Worm (Caenorhabditis elegans) whole organism, early embryonic: ENCODE results near the gene F56D6.8.

Experiments
- B0310.2 ChIP-seq: sonication (generic microtip); optimal IDR thresholded peaks from 2 replicates; lab custom pipeline; 2016; ENCODE audit warnings: mild to moderate bottlenecking, missing genetic modification characterization, missing compliant biosample characterization
- F13C5.2 ChIP-seq: sonication (generic microtip); optimal IDR thresholded peaks from 2 replicates; lab custom pipeline; 2017; ENCODE audit warnings: mild to moderate bottlenecking, missing genetic modification characterization, inconsistent platforms, missing compliant biosample characterization
- ama-1 ChIP-seq: fragments of 150-350 bp; optimal IDR thresholded peaks from 2 replicates; lab custom pipeline; 2014
- ceh-13 ChIP-seq: fragments of 200-800 bp; sonication (Bioruptor generic); optimal IDR thresholded peaks from 2 replicates; lab custom pipeline; 2018; ENCODE audit warnings: mild to moderate bottlenecking, missing genetic modification characterization, missing compliant biosample characterization
- ceh-36 ChIP-seq: sonication (generic microtip); optimal IDR thresholded peaks from 2 replicates; lab custom pipeline; 2016; ENCODE audit warnings: missing genetic modification characterization, inconsistent platforms, missing compliant biosample characterization
- ets-7 ChIP-seq: sonication (generic microtip); optimal IDR thresholded peaks from 2 replicates; lab custom pipeline; 2016; ENCODE audit warnings: missing genotype, missing genetic modification characterization, missing compliant biosample characterization
- flt-1 ChIP-seq: fragments of 200-800 bp; sonication (Bioruptor generic); IDR thresholded peaks from 2 replicates; pipeline ENCODE4 v1.3.6; 2022; ENCODE audit warnings: missing genetic modification characterization, missing compliant biosample characterization
- hmbx-1 ChIP-seq: sonication (generic microtip); optimal IDR thresholded peaks from 2 replicates; lab custom pipeline; 2016; ENCODE audit warnings: mild to moderate bottlenecking, missing genetic modification characterization, missing compliant biosample characterization
- hnd-1 ChIP-seq: sonication (generic microtip); optimal IDR thresholded peaks from 2 replicates; lab custom pipeline; 2016; ENCODE audit warnings: missing genetic modification characterization, missing compliant biosample characterization
- scrt-1 ChIP-seq: fragments of 200-800 bp; sonication (Bioruptor generic); IDR thresholded peaks from 2 replicates; pipeline ENCODE4 v1.3.6; 2022; ENCODE audit warnings: missing genetic modification characterization, missing compliant biosample characterization
- sea-1 ChIP-seq: fragments of 200-800 bp; sonication (Bioruptor generic); conservative IDR thresholded peaks from 2 replicates; pipeline ENCODE4 v1.3.6; 2022; ENCODE audit warnings: missing genetic modification characterization, missing compliant biosample characterization
- tbx-11 ChIP-seq: fragments of 200-800 bp; sonication (Bioruptor generic); IDR thresholded peaks from 2 replicates; pipeline ENCODE4 v1.3.6; 2022; ENCODE audit warnings: missing genetic modification characterization, missing compliant biosample characterization
- tbx-37 ChIP-seq: fragments of 200-800 bp; sonication (Bioruptor generic); conservative IDR thresholded peaks from 2 replicates; pipeline ENCODE4 v1.3.6; 2022; ENCODE audit warnings: missing genetic modification reagents, missing genetic modification characterization, missing compliant biosample characterization
- tra-4 ChIP-seq: sonication (generic microtip); optimal IDR thresholded peaks from 2 replicates; lab custom pipeline; 2017; ENCODE audit warnings: missing genetic modification characterization, missing compliant biosample characterization

DNA sequence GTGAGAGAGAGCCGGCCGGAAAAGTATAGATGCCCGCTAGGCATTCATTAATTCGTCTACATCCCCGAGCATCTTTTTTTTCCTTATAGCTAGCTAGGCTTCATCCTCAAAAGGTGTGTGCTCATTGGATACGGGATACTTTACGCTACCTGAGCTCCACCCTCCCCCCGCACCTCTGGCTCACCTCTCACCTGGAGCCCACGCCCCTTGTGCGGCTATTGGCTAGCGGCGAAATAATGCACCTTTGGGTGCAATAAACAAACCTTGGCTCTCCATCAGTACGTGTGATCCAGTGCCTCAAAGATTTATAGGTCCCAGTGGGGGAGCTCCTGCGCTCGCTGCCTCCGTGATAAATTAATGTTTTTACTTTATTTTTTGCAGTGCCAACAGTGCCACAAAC, 38.0 kb downstream of the F56D6.8 start:
- TF ChIP-seq B0310.2 (tag; lab: Kevin White, UChicago): no peak
- TF ChIP-seq ama-1 (lab: Kevin White, UChicago): no peak
- TF ChIP-seq ceh-36 (tag; lab: Kevin White, UChicago): no peak
- TF ChIP-seq sea-1 (GFP tag; lab: Robert Waterston, UW): no peak
- no peak for TF ChIP-seq hnd-1 (tag; lab: Kevin White, UChicago)
- no peak for TF ChIP-seq scrt-1 (GFP tag; lab: Robert Waterston, UW)
- no peak for TF ChIP-seq tbx-37
- no peak for TF ChIP-seq tra-4 (tag; lab: Kevin White, UChicago)
- TF ChIP-seq ets-7 (tag; lab: Kevin White, UChicago): no peak
- no peak for TF ChIP-seq flt-1 (GFP tag; lab: Robert Waterston, UW)
- no peak for TF ChIP-seq hmbx-1
- TF ChIP-seq tbx-11 (GFP tag; lab: Robert Waterston, UW): no peak
- no peak for TF ChIP-seq F13C5.2 (tag; lab: Kevin White, UChicago)
- TF ChIP-seq ceh-13 (GFP tag; lab: Kevin White, UChicago): no peak
